Worm (Caenorhabditis elegans): ENCODE measurements around the gene R08F11.7.

ce11 chrV:3831616-3832015, 41.7 kb downstream of the R08F11.7 start, which contains the start of gene H10D18.5:
- no peak for TF ChIP-seq F13H6.1 (tag; optimal IDR thresholded peaks at IDR 0.05)
- TF ChIP-seq egl-27 (tag; optimal IDR thresholded peaks at IDR 0.05), result no peak
- TF ChIP-seq zag-1 (tag; optimal IDR thresholded peaks at IDR 0.05), result no peak

Data from whole organism, L2 larva.